Fruit fly (Drosophila melanogaster) whole organism, wandering third instar larva: Measurements from ENCODE around the gene AGO2.

Source experiments
- Abd-B ChIP-seq: fragments of >200 bp; optimal IDR thresholded peaks from 2 replicates; lab custom pipeline; 2017; ENCODE audit warnings: missing biosample characterization, missing genetic modification characterization
- CG32264 ChIP-seq: fragments of 200-800 bp; sonication (Bioruptor generic); optimal IDR thresholded peaks from 2 replicates; lab custom pipeline; 2016; ENCODE audit warnings: missing biosample characterization, missing genetic modification characterization
- CG9705 ChIP-seq: fragments of 200-800 bp; sonication (Bioruptor generic); optimal IDR thresholded peaks from 2 replicates; lab custom pipeline; 2018; ENCODE audit warnings: missing biosample characterization, mild to moderate bottlenecking, missing genetic modification characterization
- CrebA ChIP-seq: fragments of 200-800 bp; sonication (Bioruptor generic); optimal IDR thresholded peaks from 2 replicates; lab custom pipeline; 2016; ENCODE audit warnings: missing biosample characterization, mild to moderate bottlenecking, missing genetic modification characterization, borderline replicate concordance
- Dfd ChIP-seq: fragments of >200 bp; optimal IDR thresholded peaks from 2 replicates; lab custom pipeline; 2017; ENCODE audit warnings: missing biosample characterization, missing genetic modification characterization
- Dif ChIP-seq: fragments of 200-275, 200-300 bp; sonication (Bioruptor generic); optimal IDR thresholded peaks from 2 replicates; lab custom pipeline; 2018; ENCODE audit warnings: missing biosample characterization, missing genetic modification characterization; ENCODE audit not compliant: partially characterized antibody
- GATAd ChIP-seq: sonication (Bioruptor generic); optimal IDR thresholded peaks from 2 replicates; lab custom pipeline; 2016; ENCODE audit warnings: missing biosample characterization, missing genetic modification characterization
- HLH106 ChIP-seq: fragments of 200-800 bp; optimal IDR thresholded peaks from 3 replicates; lab custom pipeline; 2019; ENCODE audit warnings: missing biosample characterization, mild to moderate bottlenecking, missing genetic modification characterization, moderate library complexity
- Hnf4 ChIP-seq: fragments of 200-800 bp; sonication (Bioruptor generic); optimal IDR thresholded peaks from 2 replicates; lab custom pipeline; 2016; ENCODE audit warnings: missing biosample characterization, mild to moderate bottlenecking, missing genetic modification characterization
- Hr78 ChIP-seq: fragments of >200 bp; optimal IDR thresholded peaks from 2 replicates; lab custom pipeline; 2017; ENCODE audit warnings: missing biosample characterization, missing genetic modification characterization
- Hr83 ChIP-seq: fragments of 200-300 bp; sonication (Bioruptor generic); optimal IDR thresholded peaks from 2 replicates; lab custom pipeline; 2016; ENCODE audit warnings: missing biosample characterization, mild to moderate bottlenecking, missing genetic modification characterization, moderate library complexity; ENCODE audit not compliant: poor library complexity, severe bottlenecking
- Jra ChIP-seq: sonication (Bioruptor generic); optimal IDR thresholded peaks from 2 replicates; lab custom pipeline; 2016; ENCODE audit warnings: missing biosample characterization, missing genetic modification characterization
- Mio ChIP-seq: sonication (Bioruptor generic); optimal IDR thresholded peaks from 2 replicates; lab custom pipeline; 2016; ENCODE audit warnings: missing biosample characterization, missing genetic modification characterization
- Myc ChIP-seq: fragments of >200 bp; optimal IDR thresholded peaks from 2 replicates; lab custom pipeline; 2017
- N ChIP-seq: fragments of >200 bp; optimal IDR thresholded peaks from 2 replicates; lab custom pipeline; 2018; ENCODE audit warnings: missing biosample characterization, missing external identifiers, missing genetic modification characterization
- OdsH ChIP-seq: fragments of 200-800 bp; sonication (Bioruptor generic); optimal IDR thresholded peaks from 2 replicates; lab custom pipeline; 2016; ENCODE audit warnings: missing biosample characterization, mild to moderate bottlenecking, missing genetic modification characterization
- Rel ChIP-seq, 2 experiments: fragments of 200-800 bp; sonication (Bioruptor generic) in 1 of 2; optimal IDR thresholded peaks; 2 replicates in 1 of 2; 3 replicates in 1 of 2; lab custom pipeline; 2016 to 2019; ENCODE audit warnings: mild to moderate bottlenecking in 2 of 2, missing biosample characterization in 2 of 2, missing genetic modification characterization in 2 of 2, moderate library complexity in 1 of 2
- Sp1 ChIP-seq: fragments of 200-800 bp; sonication (Bioruptor generic); optimal IDR thresholded peaks from 3 replicates; lab custom pipeline; 2019; ENCODE audit warnings: missing biosample characterization, mild to moderate bottlenecking, missing genetic modification characterization, moderate library complexity
- Vsx2 ChIP-seq: fragments of 200-300, 225-300 bp; sonication (Bioruptor generic); optimal IDR thresholded peaks from 2 replicates; lab custom pipeline; 2018; ENCODE audit warnings: missing biosample characterization, missing genetic modification characterization; ENCODE audit not compliant: partially characterized antibody
- br ChIP-seq: fragments of 200-800 bp; sonication (Bioruptor generic); optimal IDR thresholded peaks from 2 replicates; lab custom pipeline; 2016; ENCODE audit warnings: missing biosample characterization, missing genetic modification characterization
- brk ChIP-seq: fragments of 200-800 bp; sonication (Bioruptor generic); optimal IDR thresholded peaks from 2 replicates; lab custom pipeline; 2016; ENCODE audit warnings: missing biosample characterization, mild to moderate bottlenecking, missing genetic modification characterization
- dl ChIP-seq, 2 experiments: fragments of 175-275, 200-275 bp in 1 of 2; fragments of 200-275 bp in 1 of 2; sonication (Bioruptor generic); optimal IDR thresholded peaks; lab custom pipeline; 2018; ENCODE audit warnings: mild to moderate bottlenecking in 2 of 2, missing biosample characterization in 2 of 2, missing genetic modification characterization in 2 of 2, moderate library complexity in 2 of 2; ENCODE audit not compliant: partially characterized antibody in 2 of 2, insufficient read depth in 1 of 2
- dmrt93B ChIP-seq: fragments of 200-800 bp; sonication (Bioruptor generic); optimal IDR thresholded peaks from 2 replicates; lab custom pipeline; 2018; ENCODE audit warnings: missing biosample characterization, mild to moderate bottlenecking, missing genetic modification characterization
- dsf ChIP-seq: sonication (Bioruptor generic); optimal IDR thresholded peaks from 2 replicates; lab custom pipeline; 2016; ENCODE audit warnings: missing biosample characterization, missing genetic modification characterization, borderline replicate concordance
- ey ChIP-seq: fragments of 200-800 bp; sonication (Bioruptor generic); optimal IDR thresholded peaks from 2 replicates; lab custom pipeline; 2016; ENCODE audit warnings: missing biosample characterization, missing genetic modification characterization
- foxo ChIP-seq, 2 experiments: fragments of 200-800 bp; sonication (Bioruptor generic); optimal IDR thresholded peaks; 2 replicates in 1 of 2; 3 replicates in 1 of 2; lab custom pipeline; 2016 to 2017; ENCODE audit warnings: missing biosample characterization in 2 of 2, missing genetic modification characterization in 2 of 2
- fru ChIP-seq: fragments of 200-800 bp; sonication (Bioruptor generic); optimal IDR thresholded peaks from 3 replicates; lab custom pipeline; 2016; ENCODE audit warnings: missing biosample characterization, mild to moderate bottlenecking, missing genetic modification characterization
- h ChIP-seq: fragments of 200-800 bp; sonication (Bioruptor generic); optimal IDR thresholded peaks from 3 replicates; lab custom pipeline; 2016; ENCODE audit warnings: missing biosample characterization, mild to moderate bottlenecking, missing genetic modification characterization
- jim ChIP-seq: fragments of 175-275, 200-325 bp; sonication (Bioruptor generic); optimal IDR thresholded peaks from 2 replicates; lab custom pipeline; 2016; ENCODE audit warnings: missing biosample characterization, mild to moderate bottlenecking, missing genetic modification characterization
- lola ChIP-seq: fragments of >200 bp; optimal IDR thresholded peaks from 2 replicates; lab custom pipeline; 2017; ENCODE audit warnings: missing biosample characterization, missing genetic modification characterization
- pan ChIP-seq: fragments of >200 bp; optimal IDR thresholded peaks from 2 replicates; lab custom pipeline; 2017
- psq ChIP-seq: fragments of 200-800 bp; sonication (Bioruptor generic); optimal IDR thresholded peaks from 3 replicates; lab custom pipeline; 2017; ENCODE audit warnings: missing biosample characterization, mild to moderate bottlenecking, missing genetic modification characterization, moderate library complexity
- rgr ChIP-seq: fragments of 200-800 bp; sonication (Bioruptor generic); optimal IDR thresholded peaks from 3 replicates; lab custom pipeline; 2016; ENCODE audit warnings: missing biosample characterization, mild to moderate bottlenecking, missing genetic modification characterization
- sage ChIP-seq: fragments of 200-800 bp; sonication (Bioruptor generic); optimal IDR thresholded peaks from 2 replicates; lab custom pipeline; 2016; ENCODE audit warnings: missing biosample characterization, mild to moderate bottlenecking, missing genetic modification characterization
- sv ChIP-seq: fragments of 200-800 bp; sonication (Bioruptor generic); optimal IDR thresholded peaks from 3 replicates; lab custom pipeline; 2016; ENCODE audit warnings: missing biosample characterization, missing genetic modification characterization
- tai ChIP-seq: sonication (Bioruptor generic); optimal IDR thresholded peaks from 2 replicates; lab custom pipeline; 2016; ENCODE audit warnings: missing biosample characterization, missing genetic modification characterization
- usp ChIP-seq: fragments of >200 bp; optimal IDR thresholded peaks from 2 replicates; lab custom pipeline; 2017; ENCODE audit warnings: missing biosample characterization, missing genetic modification characterization
- woc ChIP-seq: sonication (Bioruptor generic); optimal IDR thresholded peaks from 2 replicates; lab custom pipeline; 2016; ENCODE audit warnings: missing biosample characterization, mild to moderate bottlenecking, missing genetic modification characterization

The AGO2 gene

DNA sequence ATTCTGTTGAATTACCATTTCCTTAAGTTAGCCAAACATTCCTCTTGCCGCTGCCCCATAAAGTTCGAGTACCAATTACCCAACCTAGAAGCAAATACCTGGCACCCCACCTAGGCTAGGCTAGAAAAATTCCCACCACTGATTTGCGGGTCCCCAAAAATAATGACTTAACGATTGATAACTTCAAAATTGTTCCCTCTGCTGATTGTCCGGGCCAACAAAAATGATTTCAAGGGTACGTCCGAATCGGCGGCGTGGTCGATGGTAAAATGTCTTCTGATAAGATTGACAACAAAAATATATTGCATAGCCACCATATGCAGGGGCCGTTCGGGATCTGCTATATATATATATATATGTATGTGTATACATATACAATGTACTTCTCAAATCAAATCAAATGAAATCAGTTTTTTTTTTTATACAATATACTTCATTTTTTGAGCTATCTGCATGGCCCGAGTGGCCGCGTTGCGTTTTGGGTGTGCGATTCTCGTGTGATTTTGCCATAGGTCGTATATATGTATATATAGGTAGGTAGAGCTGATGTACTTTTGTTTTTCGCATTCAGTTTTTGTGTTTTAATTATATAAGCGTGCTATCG, 6.6 kb upstream of the AGO2 start:
- TF ChIP-seq Sp1 (GFP tag; lab: Kevin White, UChicago) (no peak), br (peak; percentile 38), CG32264 (GFP tag; lab: Kevin White, UChicago) (no peak), Rel (GFP tag; optimal IDR thresholded peaks at IDR 0.05; lab: Kevin White, UChicago) (peak; percentile 52), Rel (tag; optimal IDR thresholded peaks at IDR 0.05; lab: Kevin White, UChicago) (peak; percentile 95), CrebA (GFP tag; lab: Kevin White, UChicago) (peak; percentile 85), psq (GFP tag; lab: Kevin White, UChicago) (no peak), brk (GFP tag; lab: Kevin White, UChicago) (peak; percentile 59)

DNA sequence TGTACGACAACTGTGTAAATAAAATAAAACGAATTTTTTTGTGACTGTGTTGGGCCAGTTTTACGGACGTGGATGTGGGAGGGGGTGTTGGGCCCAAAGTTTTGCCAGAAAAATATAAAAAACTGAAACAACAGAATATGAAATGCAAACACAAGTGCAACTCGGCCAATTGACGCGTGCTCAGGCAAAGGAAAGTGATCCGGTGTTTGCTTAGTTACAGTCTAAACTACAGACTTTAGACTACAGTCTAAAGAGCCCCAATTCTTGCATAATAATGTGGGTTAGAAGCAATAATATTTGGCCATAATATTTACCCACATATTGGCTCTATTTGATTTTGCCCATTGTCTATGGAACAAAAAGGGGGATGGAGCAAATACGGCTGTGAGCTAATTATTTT, 5.1 kb upstream of the AGO2 start:
- TF ChIP-seq h (GFP tag; lab: Kevin White, UChicago) (peak; percentile 63), Dif (GFP tag; lab: Kevin White, UChicago) (no peak), fru (GFP tag; lab: Kevin White, UChicago) (peak; percentile 13), CG32264 (GFP tag; lab: Kevin White, UChicago) (no peak), Dfd (GFP tag; lab: Kevin White, UChicago) (no peak), HLH106 (no peak), br (peak; percentile 17), jim (no peak), brk (GFP tag; lab: Kevin White, UChicago) (peak; percentile 13), pan (no peak), Myc (lab: Kevin White, UChicago) (no peak), usp (GFP tag; lab: Kevin White, UChicago) (no peak), GATAd (no peak), sage (GFP tag; lab: Kevin White, UChicago) (no peak), Mio (no peak), Jra (no peak), sv (GFP tag; lab: Kevin White, UChicago) (no peak), Sp1 (GFP tag; lab: Kevin White, UChicago) (peak; percentile 42), Vsx2 (GFP tag; lab: Kevin White, UChicago) (no peak), Abd-B (GFP tag; lab: Kevin White, UChicago) (no peak), lola (GFP tag; lab: Kevin White, UChicago) (no peak), Hr83 (peak; percentile 42), woc (GFP tag; lab: Kevin White, UChicago) (no peak), Hr78 (GFP tag; lab: Kevin White, UChicago) (no peak), Rel (GFP tag; optimal IDR thresholded peaks at IDR 0.05; lab: Kevin White, UChicago) (no peak), Rel (tag; optimal IDR thresholded peaks at IDR 0.05; lab: Kevin White, UChicago) (no peak), CG9705 (GFP tag; lab: Kevin White, UChicago) (no peak), dsf (GFP tag; lab: Kevin White, UChicago) (no peak), Hnf4 (GFP tag; lab: Kevin White, UChicago) (no peak), foxo (GFP tag; optimal IDR thresholded peaks at IDR 0.05; lab: Kevin White, UChicago) (peak in 1 of 2 experiments; percentile 13), dmrt93B (GFP tag; lab: Kevin White, UChicago) (no peak), N (GFP tag; lab: Kevin White, UChicago) (no peak), OdsH (GFP tag; lab: Kevin White, UChicago) (peak; percentile 40), tai (no peak), rgr (GFP tag; lab: Kevin White, UChicago) (peak; percentile 42), ey (GFP tag; lab: Kevin White, UChicago) (no peak), CrebA (GFP tag; lab: Kevin White, UChicago) (no peak), dl (GFP tag; optimal IDR thresholded peaks at IDR 0.05; lab: Kevin White, UChicago; ENCODE audit: insufficient read depth in 1 of 2, partially characterized antibody in 2 of 2) (no peak), psq (GFP tag; lab: Kevin White, UChicago) (no peak)
- TF ChIP-seq, all 38 proteins: peak for 9
